Worm (Caenorhabditis elegans) whole organism, midembryonic: ENCODE data around the gene cul-5.

ENCODE experiments used
- cog-1 ChIP-seq: sonication (generic microtip); optimal IDR thresholded peaks from 2 replicates; lab custom pipeline; 2016; ENCODE audit warnings: missing genetic modification characterization, missing compliant biosample characterization
- flt-1 ChIP-seq: fragments of 200-800 bp; sonication (Bioruptor generic); IDR thresholded peaks from 2 replicates; pipeline ENCODE4 v1.3.6; 2022; ENCODE audit warnings: missing genetic modification characterization, missing compliant biosample characterization
- klf-2 ChIP-seq: fragments of 200-800 bp; sonication (Bioruptor generic); conservative IDR thresholded peaks from 2 replicates; pipeline ENCODE4 v1.3.6; 2022; ENCODE audit warnings: missing genetic modification reagents, missing genetic modification characterization, missing compliant biosample characterization
- med-1 ChIP-seq: sonication (generic microtip); optimal IDR thresholded peaks from 2 replicates; lab custom pipeline; 2017; ENCODE audit warnings: missing genetic modification characterization, mild to moderate bottlenecking, missing compliant biosample characterization, antibody characterized with exemption, missing genetic modification reagents; ENCODE audit not compliant: insufficient read depth
- ref-1 ChIP-seq: fragments of 200-800 bp; sonication (Bioruptor generic); conservative IDR thresholded peaks from 2 replicates; pipeline ENCODE4 v1.3.6; 2022; ENCODE audit warnings: missing genetic modification reagents, missing genetic modification characterization, missing compliant biosample characterization
- tab-1 ChIP-seq: fragments of 200-800 bp; sonication (Bioruptor generic); IDR thresholded peaks from 2 replicates; pipeline ENCODE4 v1.3.6; 2022; ENCODE audit warnings: missing genetic modification characterization, missing compliant biosample characterization
- ztf-23 ChIP-seq: fragments of 200-800 bp; sonication (Bioruptor generic); IDR thresholded peaks from 2 replicates; pipeline ENCODE4 v1.3.6; 2022; ENCODE audit warnings: missing genetic modification reagents, missing genetic modification characterization, missing compliant biosample characterization
- ztf-29 ChIP-seq: fragments of 200-800 bp; sonication (Bioruptor generic); IDR thresholded peaks from 2 replicates; pipeline ENCODE4 v1.3.6; 2022; ENCODE audit warnings: missing genetic modification reagents, missing genetic modification characterization, missing compliant biosample characterization

DNA sequence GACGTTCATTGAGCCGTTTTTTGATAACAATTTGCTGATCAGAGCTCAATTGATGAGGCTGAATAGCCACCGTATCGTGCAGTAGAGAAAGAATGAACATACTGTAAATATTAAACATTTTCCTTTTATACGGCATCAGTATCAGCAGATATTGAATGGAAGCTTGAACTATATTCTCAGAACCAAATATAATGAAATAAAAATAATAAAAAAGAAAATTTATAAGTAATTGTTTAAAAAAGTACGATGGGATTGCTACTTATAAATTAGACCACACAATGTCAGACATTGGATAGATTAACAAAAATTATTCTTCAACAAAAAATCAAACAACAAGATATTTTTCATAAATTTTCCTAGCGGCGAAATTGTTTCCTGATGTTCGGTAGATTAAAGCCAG is 27.2 kb downstream of the cul-5 start, which contains the start of gene rpc-25:
- TF ChIP-seq med-1 (GFP tag; lab: Kevin White, UChicago) (no peak), tab-1 (GFP tag; lab: Robert Waterston, UW) (no peak), klf-2 (GFP tag; lab: Robert Waterston, UW) (no peak), cog-1 (tag; lab: Kevin White, UChicago) (no peak), ztf-29 (no peak), ztf-23 (GFP tag; lab: Robert Waterston, UW) (no peak), flt-1 (no peak), ref-1 (GFP tag; lab: Robert Waterston, UW) (no peak)
